Worm (Caenorhabditis elegans): ENCODE results near the gene flr-1.

flr-1 gene

DNA sequence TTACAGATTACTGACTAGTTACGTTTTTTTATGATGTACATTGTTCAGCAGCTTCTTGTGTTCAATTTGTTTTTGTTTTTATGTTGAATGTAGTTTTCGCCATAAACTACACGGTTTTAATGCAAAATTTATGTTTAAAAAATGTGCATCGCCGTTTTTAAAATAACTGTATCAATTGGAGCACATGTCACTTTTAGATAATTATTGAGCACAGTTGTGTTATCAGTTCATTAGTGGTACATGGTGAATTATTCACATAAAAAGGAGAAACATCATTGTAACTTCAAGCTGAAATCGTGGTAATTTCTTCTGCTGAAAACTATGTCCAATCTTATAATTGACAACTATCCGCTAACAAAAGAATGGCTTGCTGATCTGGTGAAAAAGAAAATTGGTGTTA, 44.0 kb downstream of the flr-1 start:
- TF ChIP-seq ceh-31 (tag; optimal IDR thresholded peaks at IDR 0.05) (no peak), tbx-7 (tag; optimal IDR thresholded peaks at IDR 0.05) (no peak), lim-6 (tag; optimal IDR thresholded peaks at IDR 0.05) (no peak)

DNA sequence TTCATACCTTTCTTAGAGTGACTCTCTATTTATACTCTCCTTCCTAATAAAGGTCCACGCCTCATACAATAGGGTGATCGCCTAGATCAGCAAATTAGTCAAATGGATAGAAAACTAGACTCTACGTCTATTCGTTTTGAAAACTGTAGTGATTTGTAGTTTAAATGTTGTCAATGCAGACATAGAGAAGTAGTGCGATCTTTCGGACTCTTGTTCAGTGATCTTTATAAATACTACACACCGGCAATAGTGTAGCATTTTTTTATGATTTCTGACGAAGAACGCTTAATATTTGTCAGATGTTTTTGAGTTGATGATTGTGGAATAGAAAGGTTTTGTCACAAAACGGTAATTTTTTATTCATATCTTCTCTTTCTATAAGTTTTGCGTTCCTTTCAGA, 45.0 kb downstream of the flr-1 start:
- no peak for TF ChIP-seq pros-1 (tag; optimal IDR thresholded peaks at IDR 0.05)
- TF ChIP-seq Y22D7AL.16 (tag; optimal IDR thresholded peaks at IDR 0.05), result no peak
- no peak for TF ChIP-seq ceh-48 (tag; optimal IDR thresholded peaks at IDR 0.05)
- no peak for TF ChIP-seq sox-4 (tag; optimal IDR thresholded peaks at IDR 0.05)
- TF ChIP-seq ceh-34 (tag; optimal IDR thresholded peaks at IDR 0.05), result no peak
- no peak for TF ChIP-seq pqm-1 (tag; optimal IDR thresholded peaks at IDR 0.05)
- no peak for TF ChIP-seq odd-2 (tag; optimal IDR thresholded peaks at IDR 0.05)
- TF ChIP-seq ceh-22 (tag; optimal IDR thresholded peaks at IDR 0.05), result no peak
- TF ChIP-seq unc-3 (GFP tag; conservative IDR thresholded peaks at IDR 0.05), result no peak
- TF ChIP-seq unc-3 (tag; optimal IDR thresholded peaks at IDR 0.05), result no peak
- TF ChIP-seq tbx-2 (tag; optimal IDR thresholded peaks at IDR 0.05), result no peak
- no peak for TF ChIP-seq ceh-9 (tag; optimal IDR thresholded peaks at IDR 0.05)
- TF ChIP-seq fkh-6 (tag; optimal IDR thresholded peaks at IDR 0.05), result no peak
- TF ChIP-seq lin-11 (tag; optimal IDR thresholded peaks at IDR 0.05), result no peak
- TF ChIP-seq hlh-15 (tag; optimal IDR thresholded peaks at IDR 0.05), result no peak
- no peak for TF ChIP-seq unc-86 (tag; optimal IDR thresholded peaks at IDR 0.05)
- TF ChIP-seq gmeb-2 (tag; optimal IDR thresholded peaks at IDR 0.05), result no peak
- no peak for TF ChIP-seq hlh-6 (tag; optimal IDR thresholded peaks at IDR 0.05)
- TF ChIP-seq zip-5 (tag; optimal IDR thresholded peaks at IDR 0.05), result no peak
- TF ChIP-seq mec-3 (tag; optimal IDR thresholded peaks at IDR 0.05; ENCODE audit: borderline replicate concordance), result no peak
- no peak for TF ChIP-seq syd-9 (tag; optimal IDR thresholded peaks at IDR 0.05)

DNA sequence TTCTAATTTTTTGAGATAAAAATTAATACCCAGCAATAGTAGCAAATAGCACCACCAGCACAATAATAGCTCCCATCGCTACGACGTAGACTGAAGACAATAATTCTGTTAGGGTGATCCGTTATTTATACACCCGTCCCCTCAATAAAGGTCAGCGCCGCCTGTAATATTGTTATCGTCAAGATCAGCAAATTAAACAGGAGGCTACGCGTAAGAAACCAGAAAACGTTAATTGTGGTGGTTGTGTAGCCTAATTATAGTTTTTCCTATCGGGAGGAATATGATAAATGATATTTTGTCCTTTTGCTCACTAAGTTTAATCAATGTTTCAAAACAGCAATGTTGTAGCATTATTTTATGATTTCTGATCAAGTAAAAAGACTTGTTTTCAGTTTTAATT, 46.8 kb downstream of the flr-1 start, which contains the start of the genes cyp-13B1 and C29F7.1:
TSS of gene cyp-13B1 (minus strand) at position 101 of the 400 bp plus-strand sequence.
TSS of gene C29F7.1 (plus strand) at position 394 of the 400 bp plus-strand sequence.
- TF ChIP-seq rnt-1 (tag; optimal IDR thresholded peaks at IDR 0.05), result peak; percentile 15
- no peak for TF ChIP-seq elt-2 (tag; optimal IDR thresholded peaks at IDR 0.05)
